Worm (Caenorhabditis elegans): ENCODE data around the gene F52G3.8.

ce11 chrX:16999649-17000048 is 46.9 kb upstream of the F52G3.8 start:
- no peak for TF ChIP-seq egl-5 (tag; optimal IDR thresholded peaks at IDR 0.05)
- no peak for TF ChIP-seq ceh-82 (tag; optimal IDR thresholded peaks at IDR 0.05)
- TF ChIP-seq ZK546.5 (tag; optimal IDR thresholded peaks at IDR 0.05), result no peak
- TF ChIP-seq ztf-11 (tag; optimal IDR thresholded peaks at IDR 0.05), result no peak
- no peak for TF ChIP-seq nhr-28 (tag; optimal IDR thresholded peaks at IDR 0.05)
- TF ChIP-seq unc-39 (tag; optimal IDR thresholded peaks at IDR 0.05), result no peak
- TF ChIP-seq ztf-4 (tag; optimal IDR thresholded peaks at IDR 0.05), result no peak

Data from whole organism, L3 larva.